Worm (Caenorhabditis elegans): Measurements from ENCODE around the gene K07C5.2.

DNA sequence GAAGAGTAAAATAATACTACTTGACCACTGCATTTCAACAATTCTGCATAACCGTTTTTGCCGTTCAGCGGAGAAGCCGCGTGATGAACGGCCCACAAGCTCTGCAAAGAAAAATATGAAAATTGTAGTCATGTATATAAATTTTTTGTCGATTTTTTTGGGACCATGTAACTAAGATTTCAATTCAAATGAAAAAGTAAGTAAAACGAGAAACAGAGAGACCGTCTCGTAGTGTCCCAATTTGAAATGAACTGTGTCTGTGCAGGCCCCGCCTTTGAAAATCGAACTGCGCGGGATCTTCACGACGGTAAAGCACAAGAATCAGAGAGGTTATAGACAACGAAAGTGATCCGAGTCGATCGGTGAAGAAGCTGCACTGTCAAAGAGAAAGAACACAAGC is 7.3 kb upstream of the K07C5.2 start, which contains the start of gene crm-1:
- no peak for TF ChIP-seq unc-62 (GFP tag; optimal IDR thresholded peaks at IDR 0.05)
- no peak for TF ChIP-seq ceh-82 (tag; optimal IDR thresholded peaks at IDR 0.05)
- TF ChIP-seq nhr-23 (tag; optimal IDR thresholded peaks at IDR 0.05), result no peak
- TF ChIP-seq nhr-237 (tag; optimal IDR thresholded peaks at IDR 0.05), result no peak
